Worm (Caenorhabditis elegans): Measurements from ENCODE around the gene R08C7.5.

- TF ChIP-seq pha-4 (tag; optimal IDR thresholded peaks at IDR 0.05) (no peak), nhr-28 (tag; optimal IDR thresholded peaks at IDR 0.05) (no peak), flh-1 (GFP tag; optimal IDR thresholded peaks at IDR 0.05) (no peak)
Observed at ce11 chrIV:4397586-4397985, 32.4 kb upstream of the R08C7.5 start.

Data from whole organism, mixed stage, embryonic.